Worm (Caenorhabditis elegans) whole organism, late embryonic: ENCODE data around the gene spat-3.

ENCODE experiments used
- ama-1 ChIP-seq: fragments of 150-350 bp; optimal IDR thresholded peaks from 2 replicates; lab custom pipeline; 2014
- ceh-2 ChIP-seq: sonication (generic microtip); optimal IDR thresholded peaks from 2 replicates; lab custom pipeline; 2016; ENCODE audit warnings: missing genotype, missing genetic modification characterization, missing compliant biosample characterization
- ceh-24 ChIP-seq: sonication (generic microtip); optimal IDR thresholded peaks from 2 replicates; lab custom pipeline; 2016; ENCODE audit warnings: mild to moderate bottlenecking, missing genetic modification characterization, missing compliant biosample characterization
- ceh-45 ChIP-seq: fragments of 200-800 bp; sonication (Bioruptor generic); IDR thresholded peaks from 2 replicates; pipeline ENCODE4 v1.3.6; 2022; ENCODE audit warnings: missing genetic modification reagents, missing genetic modification characterization, missing compliant biosample characterization
- dmd-4 ChIP-seq: sonication (generic microtip); optimal IDR thresholded peaks from 2 replicates; lab custom pipeline; 2016; ENCODE audit warnings: borderline replicate concordance, missing genetic modification characterization, missing compliant biosample characterization
- hlh-30 ChIP-seq: sonication (generic microtip); optimal IDR thresholded peaks from 2 replicates; lab custom pipeline; 2017; ENCODE audit warnings: antibody characterized with exemption, missing genetic modification characterization, missing compliant biosample characterization; ENCODE audit not compliant: insufficient read depth

DNA sequence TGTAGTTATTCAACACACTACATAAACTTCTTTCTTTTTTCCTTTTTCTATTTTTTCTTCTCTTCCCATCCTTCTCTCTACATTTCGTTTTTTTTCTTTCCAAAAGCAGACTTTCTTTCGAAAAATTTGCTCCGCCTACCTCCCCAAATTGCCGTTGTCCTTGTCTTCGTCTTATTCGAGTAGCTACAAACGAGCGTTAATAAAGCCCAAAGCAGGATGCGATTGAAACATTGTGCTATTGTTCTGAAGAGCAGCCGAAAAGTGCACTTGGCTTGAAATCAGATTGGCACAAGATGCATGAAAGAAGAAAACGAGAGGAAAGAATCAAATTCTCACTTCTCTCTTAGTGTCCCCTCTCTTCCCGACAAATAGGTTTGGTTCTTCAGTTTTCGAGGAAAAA is 30.9 kb downstream of the spat-3 start:
- TF ChIP-seq ceh-2 (no peak), hlh-30 (no peak), dmd-4 (tag; lab: Kevin White, UChicago) (no peak), ceh-45 (GFP tag; lab: Robert Waterston, UW) (no peak), ceh-24 (tag; lab: Kevin White, UChicago) (no peak), ama-1 (lab: Kevin White, UChicago) (no peak)
